Worm (Caenorhabditis elegans): ENCODE results near the gene ztf-30.

ztf-30 gene

DNA sequence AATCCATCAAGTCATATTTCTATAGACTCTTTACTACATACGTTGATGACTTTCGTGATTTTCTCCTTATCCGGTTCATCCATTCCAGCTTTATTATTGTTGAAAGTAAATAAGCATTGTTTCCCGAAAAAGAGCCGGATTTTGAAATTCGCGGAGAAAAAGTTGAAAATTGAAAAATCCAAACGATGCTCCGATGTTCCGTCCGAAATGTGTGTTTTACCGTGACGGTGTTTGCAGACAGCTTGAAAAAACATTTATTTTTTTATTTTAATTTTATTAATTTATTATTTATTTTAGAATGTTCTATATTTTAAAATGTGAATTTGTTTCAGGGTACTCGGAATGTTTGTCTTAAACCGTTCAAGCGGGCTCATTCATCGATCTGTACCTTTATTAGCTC, 33.2 kb upstream of the ztf-30 start, which contains the start of gene dnj-10:
dnj-10 (plus strand) TSS at position 333 of the 400 bp plus-strand sequence.
- TF ChIP-seq egl-5 (tag; optimal IDR thresholded peaks at IDR 0.05) (no peak), nhr-23 (tag; optimal IDR thresholded peaks at IDR 0.05) (peak; percentile 60), hmg-11 (tag; optimal IDR thresholded peaks at IDR 0.05) (peak; percentile 26), nhr-77 (tag; optimal IDR thresholded peaks at IDR 0.05) (no peak), lsy-12 (tag; optimal IDR thresholded peaks at IDR 0.05) (no peak), pha-4 (tag; optimal IDR thresholded peaks at IDR 0.05) (peak; percentile 84), egl-27 (tag; optimal IDR thresholded peaks at IDR 0.05) (no peak), nhr-28 (tag; optimal IDR thresholded peaks at IDR 0.05) (no peak), ceh-82 (tag; optimal IDR thresholded peaks at IDR 0.05) (no peak), skn-1 (tag; optimal IDR thresholded peaks at IDR 0.05) (peak; percentile 25), R02D3.7 (tag; optimal IDR thresholded peaks at IDR 0.05) (peak; percentile 6), nfya-1 (tag; optimal IDR thresholded peaks at IDR 0.05; ENCODE audit: insufficient read depth) (peak; percentile 72), nhr-237 (tag; optimal IDR thresholded peaks at IDR 0.05) (no peak), ama-1 (optimal IDR thresholded peaks at IDR 0.05) (no peak), unc-39 (tag; optimal IDR thresholded peaks at IDR 0.05) (no peak), elt-2 (tag; optimal IDR thresholded peaks at IDR 0.05) (peak; percentile 16), ztf-4 (tag; optimal IDR thresholded peaks at IDR 0.05) (no peak), lin-39 (tag; optimal IDR thresholded peaks at IDR 0.05) (peak; percentile 4), ceh-16 (tag; optimal IDR thresholded peaks at IDR 0.05) (no peak), mml-1 (tag; optimal IDR thresholded peaks at IDR 0.05) (no peak), nhr-12 (tag; optimal IDR thresholded peaks at IDR 0.05) (no peak), lin-15B (tag; optimal IDR thresholded peaks at IDR 0.05) (peak; percentile 92), snpc-4 (tag; optimal IDR thresholded peaks at IDR 0.05) (peak; percentile 16)

DNA sequence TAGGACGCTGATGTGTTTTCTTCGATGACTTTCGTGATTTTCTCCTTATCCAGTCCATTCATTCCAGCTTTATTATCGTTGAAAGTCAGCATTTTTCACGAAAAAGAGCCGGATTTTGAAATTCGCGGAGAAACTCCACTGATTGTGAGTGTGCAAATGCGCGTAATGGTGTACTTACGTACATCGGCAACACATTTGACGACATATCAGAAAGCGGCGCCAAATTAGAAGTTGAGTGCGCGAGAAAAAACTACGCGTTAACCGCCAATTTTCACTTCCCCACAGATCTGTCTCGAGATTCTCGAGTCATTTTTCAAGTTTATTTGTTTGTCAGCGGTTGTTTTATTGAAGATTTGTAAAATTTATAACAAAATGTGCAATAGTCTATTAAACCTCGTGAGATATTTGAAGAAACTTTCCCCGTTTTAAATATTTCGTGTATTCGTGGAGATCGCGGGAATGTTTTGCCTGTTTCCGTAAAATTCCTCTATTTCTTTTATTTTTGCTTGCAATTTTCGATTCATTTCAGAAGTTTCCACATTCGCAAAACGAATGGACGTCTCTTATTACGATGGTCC, 30.8 kb upstream of the ztf-30 start, which contains the start of the genes polk-1 and gpr-1:
polk-1 (minus strand) TSS at position 186 of the 578 bp plus-strand sequence.
gpr-1 (plus strand) TSS at position 528 of the 578 bp plus-strand sequence.
- TF ChIP-seq nfya-1 (tag; optimal IDR thresholded peaks at IDR 0.05; ENCODE audit: insufficient read depth) (peak; percentile 36), lin-39 (tag; optimal IDR thresholded peaks at IDR 0.05) (peak; percentile 6), skn-1 (tag; optimal IDR thresholded peaks at IDR 0.05) (no peak), lin-15B (tag; optimal IDR thresholded peaks at IDR 0.05) (peak; percentile 57)

DNA sequence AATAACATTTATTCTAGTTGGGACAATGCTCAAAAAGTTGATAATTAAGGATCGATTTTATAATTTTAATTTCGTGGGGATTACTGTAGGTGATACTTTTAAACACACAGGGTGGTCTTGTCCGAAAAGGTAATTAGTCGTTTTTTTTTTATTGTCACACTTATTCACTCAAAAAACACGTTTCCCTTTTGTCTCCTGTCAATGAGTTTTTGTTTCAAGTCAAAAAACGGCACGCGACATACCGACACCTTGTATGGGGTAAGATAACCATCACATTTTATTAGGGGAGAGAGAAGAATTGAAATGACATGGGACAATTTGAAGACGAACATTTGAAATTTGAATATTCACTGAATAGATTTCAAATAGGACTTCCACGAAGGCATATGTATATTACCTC, 27.5 kb upstream of the ztf-30 start:
- no peak for TF ChIP-seq nhr-23 (tag; optimal IDR thresholded peaks at IDR 0.05)
- TF ChIP-seq egl-27 (tag; optimal IDR thresholded peaks at IDR 0.05), result no peak
- no peak for TF ChIP-seq daf-12 (tag; optimal IDR thresholded peaks at IDR 0.05)
- no peak for TF ChIP-seq ztf-4 (tag; optimal IDR thresholded peaks at IDR 0.05)
- no peak for TF ChIP-seq lin-39 (tag; optimal IDR thresholded peaks at IDR 0.05)
- no peak for TF ChIP-seq nhr-11 (tag; optimal IDR thresholded peaks at IDR 0.05)
- TF ChIP-seq jun-1 (tag; optimal IDR thresholded peaks at IDR 0.05), result no peak
- TF ChIP-seq nhr-25 (tag; optimal IDR thresholded peaks at IDR 0.05), result peak; percentile 57
- peak; percentile 16 for TF ChIP-seq elt-1 (tag; optimal IDR thresholded peaks at IDR 0.05)
- no peak for TF ChIP-seq lin-15B (tag; optimal IDR thresholded peaks at IDR 0.05)
- TF ChIP-seq zag-1 (tag; optimal IDR thresholded peaks at IDR 0.05), result no peak
- TF ChIP-seq fos-1 (tag; optimal IDR thresholded peaks at IDR 0.05), result no peak
- no peak for TF ChIP-seq ceh-28 (tag; optimal IDR thresholded peaks at IDR 0.05)

DNA sequence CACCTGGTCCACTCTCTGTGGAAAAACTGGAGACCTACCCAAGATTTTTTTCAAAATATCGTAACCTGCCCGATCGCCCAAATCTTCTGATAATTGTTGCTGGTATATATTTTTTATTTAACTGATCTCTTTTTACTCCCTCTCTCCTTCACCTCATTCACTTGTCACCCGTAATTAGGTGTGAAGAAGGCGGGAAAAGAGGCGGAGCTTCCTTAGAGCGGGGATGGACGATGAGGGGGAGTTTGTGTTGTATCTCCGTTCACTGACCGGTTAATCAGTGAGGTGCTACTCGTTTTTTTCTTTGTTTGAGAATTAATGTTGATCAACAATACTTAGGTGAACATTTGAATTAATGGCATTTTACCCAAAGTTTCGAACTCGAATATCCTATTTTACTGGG, 24.8 kb upstream of the ztf-30 start, which contains the start of gene ceh-16:
ceh-16 (plus strand) TSS at position 301 of the 400 bp plus-strand sequence.
- no peak for TF ChIP-seq nhr-237 (tag; optimal IDR thresholded peaks at IDR 0.05)
- no peak for TF ChIP-seq hmg-11 (tag; optimal IDR thresholded peaks at IDR 0.05)
- TF ChIP-seq ceh-28 (tag; optimal IDR thresholded peaks at IDR 0.05), result no peak
- TF ChIP-seq ztf-11 (tag; optimal IDR thresholded peaks at IDR 0.05), result no peak
- TF ChIP-seq nhr-12 (tag; optimal IDR thresholded peaks at IDR 0.05), result no peak
- no peak for TF ChIP-seq zag-1 (tag; optimal IDR thresholded peaks at IDR 0.05)
- TF ChIP-seq tbx-2 (tag; optimal IDR thresholded peaks at IDR 0.05), result no peak
- TF ChIP-seq snpc-4 (tag; optimal IDR thresholded peaks at IDR 0.05), result no peak

DNA sequence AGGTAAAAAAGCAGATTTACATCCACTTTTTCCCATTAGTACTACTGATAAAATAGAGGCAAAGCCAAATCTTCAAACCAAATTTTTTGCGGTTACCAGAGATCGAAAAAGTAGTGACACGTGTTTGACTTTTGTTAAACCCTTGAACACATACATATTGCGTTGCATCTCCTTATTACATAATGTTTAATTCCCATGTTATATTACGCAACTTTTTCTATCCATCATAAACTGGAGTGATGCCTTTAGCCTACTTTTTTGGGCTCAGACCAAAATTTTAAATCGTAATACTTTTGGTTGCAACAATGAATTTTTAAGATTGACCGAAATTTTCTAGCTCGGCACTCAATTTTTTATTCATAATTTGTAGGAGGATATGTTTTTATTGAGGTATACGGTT, 24.3 kb upstream of the ztf-30 start:
- TF ChIP-seq unc-62 (GFP tag; optimal IDR thresholded peaks at IDR 0.05), result no peak
- no peak for TF ChIP-seq nhr-11 (tag; optimal IDR thresholded peaks at IDR 0.05)
- no peak for TF ChIP-seq daf-12 (tag; optimal IDR thresholded peaks at IDR 0.05)
- no peak for TF ChIP-seq pqm-1 (tag; optimal IDR thresholded peaks at IDR 0.05)
- no peak for TF ChIP-seq fos-1 (tag; optimal IDR thresholded peaks at IDR 0.05)
- no peak for TF ChIP-seq fkh-2 (tag; optimal IDR thresholded peaks at IDR 0.05)
- TF ChIP-seq nfya-1 (tag; optimal IDR thresholded peaks at IDR 0.05; ENCODE audit: insufficient read depth), result no peak
- TF ChIP-seq eor-1 (tag; optimal IDR thresholded peaks at IDR 0.05), result no peak
- TF ChIP-seq elt-1 (tag; optimal IDR thresholded peaks at IDR 0.05), result no peak
